Fruit fly (Drosophila melanogaster) whole organism, prepupa: ENCODE measurements around the gene CG31776.

Experiments used
- CG10631 ChIP-seq: fragments of 200-800 bp; sonication (Bioruptor generic); optimal IDR thresholded peaks from 2 replicates; lab custom pipeline; 2016; ENCODE audit warnings: missing biosample characterization, missing genetic modification characterization
- CG3919 ChIP-seq: fragments of 200-800 bp; sonication (Bioruptor generic); optimal IDR thresholded peaks from 3 replicates; lab custom pipeline; 2016; ENCODE audit warnings: missing biosample characterization, missing genetic modification characterization
- CG4318 ChIP-seq: fragments of 200-800 bp; sonication (Bioruptor generic); optimal IDR thresholded peaks from 3 replicates; lab custom pipeline; 2017; ENCODE audit warnings: missing biosample characterization, mild to moderate bottlenecking, missing genetic modification characterization
- CG6808 ChIP-seq: fragments of 200-800 bp; sonication (Bioruptor generic); optimal IDR thresholded peaks from 3 replicates; lab custom pipeline; 2017; ENCODE audit warnings: missing biosample characterization, missing genetic modification characterization, mild to moderate bottlenecking, moderate library complexity, missing genetic modification reagents
- CG8119 ChIP-seq: fragments of 200-800 bp; sonication (Bioruptor generic); IDR thresholded peaks from 3 replicates; pipeline ENCODE4 v1.3.6; 2022; ENCODE audit warnings: missing biosample characterization, missing genetic modification characterization
- CG8319 ChIP-seq: fragments of 200-800 bp; sonication (Bioruptor generic); optimal IDR thresholded peaks from 3 replicates; lab custom pipeline; 2016; ENCODE audit warnings: missing biosample characterization, missing genetic modification characterization
- Sox102F ChIP-seq: fragments of 200-800 bp; sonication (Bioruptor generic); optimal IDR thresholded peaks from 2 replicates; lab custom pipeline; 2016; ENCODE audit warnings: missing biosample characterization, mild to moderate bottlenecking, missing genetic modification characterization
- cyc ChIP-seq: fragments of 200-800 bp; sonication (Bioruptor generic); optimal IDR thresholded peaks from 3 replicates; lab custom pipeline; 2016; ENCODE audit warnings: missing biosample characterization, missing genetic modification characterization
- eg ChIP-seq: fragments of 200-800 bp; sonication (Bioruptor generic); IDR thresholded peaks from 3 replicates; pipeline ENCODE4 v1.3.6; 2022; ENCODE audit warnings: missing biosample characterization, missing genetic modification characterization
- fkh ChIP-seq: fragments of 200-800 bp; sonication (Bioruptor generic); optimal IDR thresholded peaks from 3 replicates; lab custom pipeline; 2017; ENCODE audit warnings: missing biosample characterization, mild to moderate bottlenecking, missing genetic modification characterization, moderate library complexity
- net ChIP-seq: fragments of 200-800 bp; sonication (Bioruptor generic); optimal IDR thresholded peaks from 3 replicates; lab custom pipeline; 2016; ENCODE audit warnings: missing biosample characterization, missing genetic modification characterization
- pdm3 ChIP-seq: fragments of 200-800 bp; sonication (Bioruptor generic); optimal IDR thresholded peaks from 3 replicates; lab custom pipeline; 2016; ENCODE audit warnings: missing biosample characterization, missing genetic modification characterization
- topi ChIP-seq: fragments of 200-800 bp; sonication (Bioruptor generic); optimal IDR thresholded peaks from 3 replicates; lab custom pipeline; 2016; ENCODE audit warnings: missing biosample characterization, missing genetic modification characterization
- vri ChIP-seq: fragments of 200-800 bp; sonication (Bioruptor generic); optimal IDR thresholded peaks from 3 replicates; lab custom pipeline; 2016; ENCODE audit warnings: missing biosample characterization, mild to moderate bottlenecking, missing genetic modification characterization

DNA sequence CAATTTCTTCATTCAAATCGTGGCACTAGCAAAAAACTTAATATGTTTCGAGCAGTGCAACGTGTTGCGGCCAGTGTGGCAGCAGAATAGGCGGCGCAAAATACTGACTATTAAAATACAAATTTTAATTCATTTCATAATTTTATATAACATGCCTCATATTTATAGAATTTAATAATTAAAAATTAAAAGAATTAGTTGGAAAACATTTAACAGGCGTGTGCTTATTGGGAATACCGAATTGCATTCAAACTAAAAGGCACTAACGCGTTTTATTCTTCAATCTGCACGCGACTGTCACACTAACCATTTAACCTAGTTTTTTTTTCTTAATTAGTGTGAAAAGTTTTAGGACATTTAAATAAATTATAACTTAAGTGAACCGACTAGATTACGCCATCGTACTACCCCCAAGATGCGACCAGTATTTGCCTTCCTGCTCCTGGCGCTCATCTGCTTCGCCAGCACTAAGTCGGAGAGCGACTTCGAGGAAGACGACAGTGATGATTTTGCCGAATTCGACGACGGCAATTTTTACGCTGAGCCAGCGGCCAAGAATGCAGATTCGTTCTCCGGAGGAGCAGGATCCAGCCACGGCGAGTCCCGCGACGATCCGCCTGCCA is 44.7 kb downstream of the CG31776 start, which contains the start of the genes LeuRS and CG17593:
- TF ChIP-seq CG3919 (GFP tag; lab: Kevin White, UChicago) (no peak), CG4318 (GFP tag; lab: Kevin White, UChicago) (no peak), topi (GFP tag; lab: Kevin White, UChicago) (no peak), Sox102F (GFP tag; lab: Kevin White, UChicago) (no peak), CG6808 (no peak), vri (no peak), pdm3 (no peak), CG8319 (no peak), CG10631 (GFP tag; lab: Kevin White, UChicago) (no peak), eg (no peak), CG8119 (GFP tag; lab: Robert Waterston, UW) (no peak), cyc (GFP tag; lab: Kevin White, UChicago) (no peak), fkh (GFP tag; lab: Kevin White, UChicago) (no peak), net (no peak)
